Worm (Caenorhabditis elegans) whole organism, L4/young adult: Measurements from ENCODE around the gene F49C5.10.

Experiments
- W03F9.2 ChIP-seq: fragments of 150-350 bp; optimal IDR thresholded peaks from 2 replicates; lab custom pipeline; 2014; ENCODE audit warnings: missing biosample characterization, missing genetic modification characterization
- dao-5 ChIP-seq: sonication (generic microtip); optimal IDR thresholded peaks from 2 replicates; lab custom pipeline; 2016; ENCODE audit warnings: missing genotype, missing genetic modification characterization, moderate library complexity, missing compliant biosample characterization
- him-1 ChIP-seq: sonication (generic microtip); optimal IDR thresholded peaks from 2 replicates; lab custom pipeline; 2016; ENCODE audit warnings: missing genotype, missing genetic modification reagents, missing genetic modification characterization, missing compliant biosample characterization

DNA sequence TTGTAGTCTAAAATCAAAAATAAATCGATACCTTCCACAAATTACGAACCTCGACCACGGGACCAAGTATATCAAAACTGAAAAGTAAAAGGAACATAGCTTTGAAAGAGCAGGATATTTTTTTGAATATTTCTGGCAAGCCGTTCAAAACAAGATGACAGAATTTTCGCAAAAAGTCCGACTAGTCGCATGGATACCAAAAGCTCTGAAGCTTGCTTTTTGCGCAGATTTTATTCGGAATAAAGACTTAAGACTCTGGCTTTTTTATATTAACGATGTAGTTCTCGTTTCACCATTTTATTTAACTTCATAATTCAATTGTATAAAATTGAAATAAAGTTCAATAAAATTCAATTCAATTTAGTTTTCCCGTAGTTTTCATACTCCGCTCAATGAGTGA, 27.0 kb downstream of the F49C5.10 start, which contains the start of gene Y38E10A.2:
- TF ChIP-seq him-1 (tag; lab: Kevin White, UChicago) = no peak
- no peak for TF ChIP-seq W03F9.2
- TF ChIP-seq dao-5 = no peak
